Worm (Caenorhabditis elegans): ENCODE measurements around the gene wht-2.

wht-2 gene

DNA sequence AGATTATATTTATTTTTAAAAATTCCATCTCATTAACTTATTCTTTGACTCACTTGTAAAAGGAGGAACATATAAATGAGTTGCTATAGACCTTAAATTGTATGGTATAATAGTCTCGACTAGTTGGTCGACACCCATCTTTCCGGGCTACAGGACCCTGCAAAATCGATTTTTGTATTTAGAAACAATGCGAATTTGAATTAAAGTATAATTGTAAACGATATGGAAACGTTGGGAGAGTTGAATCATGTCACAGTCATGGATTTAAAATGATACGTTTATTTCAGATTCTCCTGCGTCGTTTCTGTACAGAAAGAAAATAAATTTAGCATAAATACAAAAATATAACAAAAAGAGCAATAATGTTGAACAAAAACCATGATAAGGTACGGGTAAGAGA is 8.9 kb downstream of the wht-2 start, which contains the start of gene catp-8 (continued):
- TF ChIP-seq F49E8.2 (tag; optimal IDR thresholded peaks at IDR 0.05; ENCODE audit: insufficient read depth) (peak; percentile 37), lsl-1 (GFP tag; optimal IDR thresholded peaks at IDR 0.05) (no peak), F10E7.11 (tag; optimal IDR thresholded peaks at IDR 0.05) (no peak), zfh-2 (GFP tag; conservative IDR thresholded peaks at IDR 0.05) (no peak), hmg-20 (GFP tag; IDR thresholded peaks at IDR 0.05) (no peak), attf-6 (GFP tag; IDR thresholded peaks at IDR 0.05) (peak; percentile 8; the same call in 1 of the 2 replicates), B0035.1 (tag; optimal IDR thresholded peaks at IDR 0.05) (no peak), Y56A3A.18 (GFP tag; IDR thresholded peaks at IDR 0.05) (no peak), madf-3 (GFP tag; IDR thresholded peaks at IDR 0.05) (peak; percentile 69; the same call in 1 of the 2 replicates), pbrm-1 (GFP tag; IDR thresholded peaks at IDR 0.05) (peak; percentile 8; the same call in 1 of the 2 replicates), let-607 (tag; optimal IDR thresholded peaks at IDR 0.05) (peak in 1 of 2 experiments; percentile 14), mes-4 (tag; optimal IDR thresholded peaks at IDR 0.05) (no peak), lin-54 (GFP tag; optimal IDR thresholded peaks at IDR 0.05) (peak; percentile 24), ets-4 (GFP tag; optimal IDR thresholded peaks at IDR 0.05) (no peak), nfya-1 (tag; optimal IDR thresholded peaks at IDR 0.05; ENCODE audit: borderline replicate concordance, insufficient read depth) (no peak), somi-1 (GFP tag; optimal IDR thresholded peaks at IDR 0.05) (no peak), efl-1 (GFP tag; optimal IDR thresholded peaks at IDR 0.05) (no peak), F33H1.4 (GFP tag; IDR thresholded peaks at IDR 0.05) (peak; percentile 28; the same call in 1 of the 2 replicates), unc-62 (GFP tag; optimal IDR thresholded peaks at IDR 0.05) (no peak), F52B5.7 (tag; optimal IDR thresholded peaks at IDR 0.05) (no peak), egl-18 (GFP tag; IDR thresholded peaks at IDR 0.05) (0 out of 2 replicates have a peak, but pooled peaks have one; percentile 14), hsf-1 (GFP tag; IDR thresholded peaks at IDR 0.05) (peak; percentile 66), snpc-1.3 (tag; optimal IDR thresholded peaks at IDR 0.05; ENCODE audit: insufficient read depth) (no peak), cebp-2 (GFP tag; IDR thresholded peaks at IDR 0.05) (0 out of 2 replicates have a peak, but pooled peaks have one; percentile 41), madf-8 (GFP tag; conservative IDR thresholded peaks at IDR 0.05) (no peak), bed-2 (GFP tag; IDR thresholded peaks at IDR 0.05) (no peak), D2030.7 (GFP tag; IDR thresholded peaks at IDR 0.05) (no peak), rpc-1 (optimal IDR thresholded peaks at IDR 0.05) (no peak), rpc-1 (tag; optimal IDR thresholded peaks at IDR 0.05) (no peak), ceh-58 (GFP tag; IDR thresholded peaks at IDR 0.05) (no peak), F23B12.7 (tag; optimal IDR thresholded peaks at IDR 0.05; ENCODE audit: insufficient read depth) (no peak), rcor-1 (GFP tag; IDR thresholded peaks at IDR 0.05) (no peak), egrh-3 (GFP tag; IDR thresholded peaks at IDR 0.05) (no peak), ceh-40 (GFP tag; IDR thresholded peaks at IDR 0.05) (no peak), nhr-27 (tag; optimal IDR thresholded peaks at IDR 0.05) (no peak), zim-3 (tag; optimal IDR thresholded peaks at IDR 0.05) (no peak), Y53G8AR.9 (GFP tag; conservative IDR thresholded peaks at IDR 0.05) (no peak), lir-1 (GFP tag; conservative IDR thresholded peaks at IDR 0.05) (no peak), egl-44 (GFP tag; IDR thresholded peaks at IDR 0.05) (no peak), tlf-1 (GFP tag; optimal IDR thresholded peaks at IDR 0.05) (peak; percentile 56), F39B2.1 (GFP tag; IDR thresholded peaks at IDR 0.05) (no peak), ekl-4 (GFP tag; IDR thresholded peaks at IDR 0.05) (peak; percentile 59; the same call in 1 of the 2 replicates), F37B4.10 (GFP tag; IDR thresholded peaks at IDR 0.05) (no peak), snpc-3.4 (tag; optimal IDR thresholded peaks at IDR 0.05) (peak; percentile 20), snpc-1.1 (tag; optimal IDR thresholded peaks at IDR 0.05; ENCODE audit: insufficient read depth) (no peak), lag-1 (GFP tag; IDR thresholded peaks at IDR 0.05) (no peak), dox-1 (GFP tag; IDR thresholded peaks at IDR 0.05) (no peak; the same call in 1 of the 2 replicates), B0336.3 (GFP tag; IDR thresholded peaks at IDR 0.05) (peak; percentile 57; the same call in 1 of the 2 replicates)
